Worm (Caenorhabditis elegans) whole organism, L2 larva: ENCODE results near the gene srh-211.

Experiments used
- C34F6.9 ChIP-seq: fragments of 150-350 bp; optimal IDR thresholded peaks from 2 replicates; lab custom pipeline; 2014; ENCODE audit warnings: missing biosample characterization, missing genetic modification characterization
- R02D3.7 ChIP-seq: fragments of 150-350 bp; optimal IDR thresholded peaks from 2 replicates; lab custom pipeline; 2014; ENCODE audit warnings: missing biosample characterization, missing genetic modification characterization
- Y55F3AM.14 ChIP-seq: fragments of 200-800 bp; sonication (Bioruptor generic); optimal IDR thresholded peaks from 2 replicates; lab custom pipeline; 2018; ENCODE audit warnings: mild to moderate bottlenecking, missing genetic modification characterization, missing compliant biosample characterization
- ZK546.5 ChIP-seq: sonication (generic microtip); optimal IDR thresholded peaks from 2 replicates; lab custom pipeline; 2017; ENCODE audit warnings: missing biosample characterization, missing genetic modification characterization
- alr-1 ChIP-seq: fragments of 150-350 bp; optimal IDR thresholded peaks from 2 replicates; lab custom pipeline; 2014; ENCODE audit warnings: missing biosample characterization, missing genetic modification characterization
- aly-2 ChIP-seq: fragments of 150-350 bp; optimal IDR thresholded peaks from 2 replicates; lab custom pipeline; 2014; ENCODE audit warnings: missing biosample characterization, missing genetic modification characterization
- ama-1 ChIP-seq: fragments of 150-350 bp; optimal IDR thresholded peaks from 2 replicates; lab custom pipeline; 2018; ENCODE audit warnings: inconsistent platforms
- blmp-1 ChIP-seq: sonication (generic microtip); optimal IDR thresholded peaks from 2 replicates; lab custom pipeline; 2017; ENCODE audit warnings: missing genetic modification characterization, mild to moderate bottlenecking, missing compliant biosample characterization, antibody characterized with exemption, moderate library complexity; ENCODE audit not compliant: insufficient read depth
- ceh-82 ChIP-seq: fragments of 150-350 bp; optimal IDR thresholded peaks from 2 replicates; lab custom pipeline; 2014; ENCODE audit warnings: missing biosample characterization, missing genetic modification characterization
- dmd-4 ChIP-seq: sonication (generic microtip); optimal IDR thresholded peaks from 2 replicates; lab custom pipeline; 2017; ENCODE audit warnings: missing biosample characterization, missing genetic modification characterization
- egl-27 ChIP-seq: sonication (generic microtip); optimal IDR thresholded peaks from 3 replicates; lab custom pipeline; 2017; ENCODE audit warnings: missing biosample characterization, missing genetic modification reagents, missing genetic modification characterization
- elt-3 ChIP-seq: sonication (generic microtip); optimal IDR thresholded peaks from 2 replicates; lab custom pipeline; 2017; ENCODE audit warnings: missing biosample characterization, missing genetic modification characterization
- fos-1 ChIP-seq: fragments of 150-350 bp; optimal IDR thresholded peaks from 2 replicates; lab custom pipeline; 2014; ENCODE audit warnings: missing biosample characterization, missing genetic modification characterization
- lin-13 ChIP-seq: fragments of 150-350 bp; optimal IDR thresholded peaks from 2 replicates; lab custom pipeline; 2014; ENCODE audit warnings: missing biosample characterization, missing genetic modification reagents, missing genetic modification characterization
- lin-39 ChIP-seq: fragments of 150-350 bp; optimal IDR thresholded peaks from 2 replicates; lab custom pipeline; 2014; ENCODE audit warnings: missing biosample characterization, missing genetic modification reagents, missing genetic modification characterization
- lsy-2 ChIP-seq, 2 experiments: fragments of 150-350 bp in 1 of 2; sonication (generic microtip) in 1 of 2; optimal IDR thresholded peaks; 2 replicates each; lab custom pipeline; 2014 to 2017; ENCODE audit warnings: missing biosample characterization in 2 of 2, missing genetic modification characterization in 2 of 2
- mab-5 ChIP-seq: fragments of 150-350 bp; optimal IDR thresholded peaks from 2 replicates; lab custom pipeline; 2014; ENCODE audit warnings: missing biosample characterization, missing genetic modification characterization
- nhr-11 ChIP-seq: fragments of 150-350 bp; optimal IDR thresholded peaks from 2 replicates; lab custom pipeline; 2014; ENCODE audit warnings: missing biosample characterization, missing genetic modification characterization
- nhr-12 ChIP-seq: fragments of 150-350 bp; optimal IDR thresholded peaks from 2 replicates; lab custom pipeline; 2014; ENCODE audit warnings: missing biosample characterization, missing genetic modification characterization
- nhr-129 ChIP-seq: fragments of 150-350 bp; optimal IDR thresholded peaks from 2 replicates; lab custom pipeline; 2014; ENCODE audit warnings: missing biosample characterization, missing genetic modification characterization
- nhr-23 ChIP-seq: fragments of 150-350 bp; optimal IDR thresholded peaks from 2 replicates; lab custom pipeline; 2014; ENCODE audit warnings: missing biosample characterization, missing genetic modification reagents, missing genetic modification characterization
- nhr-237 ChIP-seq: fragments of 150-350 bp; optimal IDR thresholded peaks from 2 replicates; lab custom pipeline; 2014; ENCODE audit warnings: missing biosample characterization, missing genetic modification characterization
- nhr-25 ChIP-seq: fragments of 150-350 bp; sonication (generic microtip); optimal IDR thresholded peaks from 3 replicates; lab custom pipeline; 2014; ENCODE audit warnings: missing biosample characterization, missing genetic modification characterization
- nhr-6 ChIP-seq: fragments of 150-350 bp; optimal IDR thresholded peaks from 2 replicates; lab custom pipeline; 2014; ENCODE audit warnings: missing biosample characterization, missing genetic modification characterization
- nhr-77 ChIP-seq: fragments of 150-350 bp; optimal IDR thresholded peaks from 2 replicates; lab custom pipeline; 2014; ENCODE audit warnings: missing biosample characterization, missing genetic modification characterization
- peb-1 ChIP-seq: fragments of 150-350 bp; optimal IDR thresholded peaks from 2 replicates; lab custom pipeline; 2014; ENCODE audit warnings: missing biosample characterization, missing genetic modification characterization
- sem-4 ChIP-seq: fragments of 150-350 bp; optimal IDR thresholded peaks from 2 replicates; lab custom pipeline; 2014; ENCODE audit warnings: missing biosample characterization, missing genetic modification reagents, missing genetic modification characterization
- skn-1 ChIP-seq: sonication (generic microtip); optimal IDR thresholded peaks from 2 replicates; lab custom pipeline; 2017; ENCODE audit warnings: missing biosample characterization, missing genetic modification characterization
- sma-3 ChIP-seq: sonication (generic microtip); optimal IDR thresholded peaks from 2 replicates; lab custom pipeline; 2016; ENCODE audit warnings: missing genetic modification reagents, missing genetic modification characterization, missing compliant biosample characterization
- sma-9 ChIP-seq, 2 experiments: fragments of 150-350 bp in 1 of 2; sonication (generic microtip) in 1 of 2; optimal IDR thresholded peaks; 2 replicates each; lab custom pipeline; 2014 to 2016; ENCODE audit warnings: missing genetic modification characterization in 2 of 2, mild to moderate bottlenecking in 1 of 2, missing biosample characterization in 1 of 2, missing compliant biosample characterization in 1 of 2, missing genetic modification reagents in 1 of 2, moderate library complexity in 1 of 2
- snpc-4 ChIP-seq: fragments of 150-350 bp; optimal IDR thresholded peaks from 2 replicates; lab custom pipeline; 2014; ENCODE audit warnings: missing biosample characterization, missing genetic modification characterization
- unc-39 ChIP-seq: fragments of 150-350 bp; optimal IDR thresholded peaks from 2 replicates; lab custom pipeline; 2014; ENCODE audit warnings: missing biosample characterization, missing genetic modification characterization
- unc-55 ChIP-seq: fragments of 150-350 bp; sonication (generic microtip); optimal IDR thresholded peaks from 3 replicates; lab custom pipeline; 2014; ENCODE audit warnings: missing biosample characterization, missing genetic modification reagents, missing genetic modification characterization
- unc-62 ChIP-seq: fragments of 150-350 bp; optimal IDR thresholded peaks from 2 replicates; lab custom pipeline; 2014; ENCODE audit warnings: missing biosample characterization, missing genetic modification reagents, missing genetic modification characterization
- ztf-1 ChIP-seq: fragments of 200-800 bp; sonication (Bioruptor generic); conservative IDR thresholded peaks from 2 replicates; pipeline ENCODE4 v1.3.6; 2022; ENCODE audit warnings: missing genetic modification characterization, missing compliant biosample characterization
- ztf-11 ChIP-seq: sonication (generic microtip); optimal IDR thresholded peaks from 2 replicates; lab custom pipeline; 2017; ENCODE audit warnings: missing biosample characterization, missing genetic modification characterization
- ztf-4 ChIP-seq: fragments of 150-350 bp; optimal IDR thresholded peaks from 2 replicates; lab custom pipeline; 2014; ENCODE audit warnings: missing biosample characterization, missing genetic modification characterization

Gene srh-211

ce11 chrV:4038557-4038956, 42.6 kb downstream of the srh-211 start:
- TF ChIP-seq dmd-4 (tag; lab: Kevin White, UChicago) (no peak), nhr-129 (peak; percentile 69)
- TF ChIP-seq, all 48 proteins: peak for 1

DNA sequence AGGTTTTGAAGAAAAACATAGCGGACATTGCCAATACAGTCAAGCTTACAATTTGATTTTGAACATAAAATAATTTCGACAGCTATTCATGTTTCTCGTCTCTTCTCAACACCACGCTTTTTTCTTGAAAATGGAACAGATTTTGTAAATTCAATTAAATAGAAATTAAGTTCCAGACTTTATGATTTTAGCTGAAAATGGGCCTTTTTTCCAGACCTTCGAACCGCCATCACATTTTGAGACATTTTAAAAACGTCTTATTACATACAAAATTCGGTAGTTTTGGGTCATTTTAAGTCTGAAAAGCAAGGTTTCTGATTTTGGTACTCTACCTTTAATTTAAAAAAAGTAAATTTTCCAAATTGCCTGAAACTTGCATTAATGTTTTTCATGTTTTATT, 43.1 kb downstream of the srh-211 start, which contains the start of gene C49G7.12:
Gene C49G7.12 (plus strand): TSS at position 301 of the 400 bp plus-strand sequence.
- no peak for TF ChIP-seq skn-1 (tag; lab: Kevin White, UChicago)
- no peak for TF ChIP-seq nhr-77 (tag; lab: Kevin White, UChicago)
- TF ChIP-seq ztf-1 (GFP tag; lab: Robert Waterston, UW): no peak
- no peak for TF ChIP-seq nhr-129
- TF ChIP-seq unc-39 (tag; lab: Kevin White, UChicago): no peak
- TF ChIP-seq lin-13: no peak
- TF ChIP-seq ztf-11 (tag; lab: Kevin White, UChicago): no peak
- TF ChIP-seq fos-1 (tag; lab: Kevin White, UChicago): no peak
- no peak for TF ChIP-seq nhr-6 (tag; lab: Kevin White, UChicago)
- TF ChIP-seq R02D3.7 (tag; lab: Kevin White, UChicago): no peak
- no peak for TF ChIP-seq dmd-4 (tag; lab: Kevin White, UChicago)
- TF ChIP-seq ztf-4 (tag; lab: Kevin White, UChicago): no peak
- no peak for TF ChIP-seq nhr-12 (tag; lab: Kevin White, UChicago)
- no peak for TF ChIP-seq blmp-1 (tag; lab: Kevin White, UChicago)
- no peak for TF ChIP-seq nhr-237 (tag; lab: Kevin White, UChicago)
- no peak for TF ChIP-seq ceh-82 (tag; lab: Kevin White, UChicago)
- no peak for TF ChIP-seq Y55F3AM.14 (GFP tag; lab: Kevin White, UChicago)

DNA sequence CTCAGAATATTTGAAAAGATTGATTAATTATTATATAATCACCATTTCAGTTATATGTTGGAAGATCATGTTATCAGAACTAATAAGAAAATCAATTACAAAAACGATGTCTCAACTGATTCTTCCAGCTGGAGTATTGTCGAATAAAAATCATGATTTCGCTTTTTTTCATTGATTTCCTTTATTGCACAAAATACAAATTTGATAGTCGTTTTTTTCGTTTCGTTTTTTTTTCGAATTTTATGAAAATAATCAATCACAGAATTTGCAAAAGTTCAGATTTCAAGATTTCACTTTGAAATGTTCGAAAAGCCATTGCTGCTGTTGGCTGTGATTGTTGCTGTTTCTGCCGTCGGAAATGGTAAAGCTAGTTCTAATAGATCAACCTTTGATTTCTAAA, 45.4 kb downstream of the srh-211 start, which contains the start of gene C49G7.13:
Gene C49G7.13 (plus strand): TSS at position 301 of the 400 bp plus-strand sequence.
- no peak for TF ChIP-seq nhr-25 (tag; lab: Kevin White, UChicago)
- no peak for TF ChIP-seq C34F6.9 (tag; lab: Kevin White, UChicago)
- no peak for TF ChIP-seq egl-27
- TF ChIP-seq unc-55 (GFP tag; lab: Kevin White, UChicago): no peak
- no peak for TF ChIP-seq sma-9 (GFP tag; optimal IDR thresholded peaks at IDR 0.05; lab: Kevin White, UChicago)
- no peak for TF ChIP-seq sma-9 (tag; optimal IDR thresholded peaks at IDR 0.05; lab: Kevin White, UChicago)
- no peak for TF ChIP-seq ama-1 (lab: Kevin White, UChicago)
- TF ChIP-seq alr-1 (tag; lab: Kevin White, UChicago): no peak
- no peak for TF ChIP-seq nhr-23 (tag; lab: Kevin White, UChicago)
- no peak for TF ChIP-seq nhr-11
- TF ChIP-seq sma-3 (GFP tag; lab: Kevin White, UChicago): no peak
- no peak for TF ChIP-seq aly-2 (tag; lab: Kevin White, UChicago)

- TF ChIP-seq mab-5: no peak
- TF ChIP-seq ztf-1 (GFP tag; lab: Robert Waterston, UW): no peak
- TF ChIP-seq sma-3 (GFP tag; lab: Kevin White, UChicago): no peak
- TF ChIP-seq ztf-4 (tag; lab: Kevin White, UChicago): no peak
- TF ChIP-seq sem-4 (tag; lab: Kevin White, UChicago): no peak
- TF ChIP-seq nhr-77 (tag; lab: Kevin White, UChicago): no peak
- TF ChIP-seq snpc-4 (tag; lab: Kevin White, UChicago): no peak
- TF ChIP-seq lsy-2 (tag; optimal IDR thresholded peaks at IDR 0.05; lab: Kevin White, UChicago): no peak
- TF ChIP-seq peb-1 (tag; lab: Kevin White, UChicago): no peak
- TF ChIP-seq ztf-11 (tag; lab: Kevin White, UChicago): no peak
- no peak for TF ChIP-seq nhr-237 (tag; lab: Kevin White, UChicago)
- TF ChIP-seq unc-39 (tag; lab: Kevin White, UChicago): no peak
- TF ChIP-seq, all 48 proteins: peak for 0
Observed at ce11 chrV:4034303-4034702, 46.9 kb downstream of the srh-211 start, which contains the start of gene C49G7.7. C49G7.7 (plus strand) TSS chrV:4034476.

ce11 chrV:4031319-4031718, 49.9 kb downstream of the srh-211 start, which contains the start of gene cyp-35A4:
cyp-35A4 (plus strand) TSS chrV:4031619.
- TF ChIP-seq nhr-77 (tag; lab: Kevin White, UChicago) (no peak), fos-1 (tag; lab: Kevin White, UChicago) (no peak), unc-62 (GFP tag; lab: Kevin White, UChicago) (no peak), elt-3 (tag; lab: Kevin White, UChicago) (no peak), ZK546.5 (tag; lab: Kevin White, UChicago) (no peak), sem-4 (tag; lab: Kevin White, UChicago) (no peak), lin-39 (tag; lab: Kevin White, UChicago) (no peak)
